Worm (Caenorhabditis elegans): Measurements from ENCODE around the gene W03H9.1.
"Not testable (repeated sequence)": the region's sequence is repeated elsewhere in the genome, so short reads cannot be mapped to it uniquely, and the experiment has no call there.

The W03H9.1 gene

DNA sequence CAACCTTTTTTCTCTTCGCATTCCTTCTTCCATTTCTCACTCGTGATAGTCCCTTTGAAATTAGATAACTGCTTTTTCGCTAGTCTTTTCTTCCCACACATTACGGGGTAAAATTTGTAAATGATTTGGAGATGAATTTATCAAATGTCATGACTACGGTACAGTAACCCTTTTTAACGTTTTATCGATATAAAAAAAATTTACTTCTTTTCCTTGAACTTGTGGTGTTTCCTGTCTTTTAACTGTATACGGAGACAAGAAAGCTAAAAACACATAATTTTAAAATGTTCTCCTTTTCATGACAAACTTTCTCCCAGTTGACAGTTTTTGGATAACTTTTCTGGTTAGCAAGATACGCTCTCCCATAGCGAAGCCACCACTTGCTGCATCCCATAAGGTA is at the start of gene W03H9.1:
Gene W03H9.1, minus strand, starts transcription at position 101 of the 400 bp plus-strand sequence.
- TF ChIP-seq unc-62 (GFP tag; optimal IDR thresholded peaks at IDR 0.05): no peak

DNA sequence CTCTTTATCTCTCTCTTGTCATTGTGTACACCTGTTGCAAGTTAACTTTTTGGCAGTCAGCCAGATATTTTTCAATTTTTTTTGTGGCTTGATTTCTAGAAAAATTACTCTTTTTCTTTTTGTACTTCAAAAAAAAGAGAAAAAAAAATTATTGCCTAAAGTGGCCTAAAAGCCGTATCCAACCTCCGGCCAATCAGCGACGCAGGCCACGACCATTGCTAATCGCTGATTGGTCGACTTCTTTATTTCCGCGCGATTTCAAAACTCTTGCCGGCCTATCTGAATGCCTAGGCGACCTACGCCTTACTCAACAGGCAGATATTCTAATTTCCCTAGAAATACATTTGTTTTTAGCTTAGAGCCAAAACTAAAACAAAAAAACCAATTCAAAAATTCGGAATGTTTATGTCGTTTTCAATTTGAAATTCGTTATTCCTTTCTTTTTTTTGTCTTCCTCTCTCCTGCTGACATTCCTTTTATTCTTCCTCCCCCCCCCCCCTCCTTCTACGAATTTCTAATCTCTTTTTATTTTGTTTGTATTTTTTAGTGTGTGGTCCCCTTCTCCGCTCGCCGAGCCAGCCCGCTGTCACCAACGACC is 47.7 kb upstream of the W03H9.1 start, which contains the start of gene ace-4:
Gene ace-4, plus strand, starts transcription at position 548 of the 598 bp plus-strand sequence.
- TF ChIP-seq unc-62 (GFP tag; optimal IDR thresholded peaks at IDR 0.05): no peak

DNA sequence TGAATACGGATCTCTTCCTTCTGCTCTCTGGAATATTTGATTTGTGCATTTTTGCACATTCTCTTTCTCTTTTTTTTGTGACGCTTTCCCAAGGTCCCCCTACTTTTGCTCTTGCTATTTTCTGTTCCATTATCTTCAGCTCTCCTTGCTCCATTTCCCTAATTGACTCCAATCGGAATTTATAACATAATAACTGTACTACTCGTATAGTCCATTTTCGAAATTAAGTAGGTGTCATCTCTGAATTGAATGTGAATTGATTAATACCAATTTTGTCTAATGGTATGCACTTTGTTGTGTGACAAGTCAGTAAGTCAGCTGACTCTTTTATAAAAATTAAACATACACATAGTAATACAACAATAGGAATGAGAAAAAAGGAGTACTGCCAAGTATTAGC is 46.0 kb upstream of the W03H9.1 start:
- TF ChIP-seq unc-62 (GFP tag; optimal IDR thresholded peaks at IDR 0.05): no peak

- TF ChIP-seq unc-62 (GFP tag; optimal IDR thresholded peaks at IDR 0.05): no peak
Measured at ce11 chrII:14187456-14187855, 37.5 kb upstream of the W03H9.1 start.

ce11 chrII:14186937-14187336 is 37.0 kb upstream of the W03H9.1 start:
- TF ChIP-seq unc-62 (GFP tag; optimal IDR thresholded peaks at IDR 0.05): no peak

DNA sequence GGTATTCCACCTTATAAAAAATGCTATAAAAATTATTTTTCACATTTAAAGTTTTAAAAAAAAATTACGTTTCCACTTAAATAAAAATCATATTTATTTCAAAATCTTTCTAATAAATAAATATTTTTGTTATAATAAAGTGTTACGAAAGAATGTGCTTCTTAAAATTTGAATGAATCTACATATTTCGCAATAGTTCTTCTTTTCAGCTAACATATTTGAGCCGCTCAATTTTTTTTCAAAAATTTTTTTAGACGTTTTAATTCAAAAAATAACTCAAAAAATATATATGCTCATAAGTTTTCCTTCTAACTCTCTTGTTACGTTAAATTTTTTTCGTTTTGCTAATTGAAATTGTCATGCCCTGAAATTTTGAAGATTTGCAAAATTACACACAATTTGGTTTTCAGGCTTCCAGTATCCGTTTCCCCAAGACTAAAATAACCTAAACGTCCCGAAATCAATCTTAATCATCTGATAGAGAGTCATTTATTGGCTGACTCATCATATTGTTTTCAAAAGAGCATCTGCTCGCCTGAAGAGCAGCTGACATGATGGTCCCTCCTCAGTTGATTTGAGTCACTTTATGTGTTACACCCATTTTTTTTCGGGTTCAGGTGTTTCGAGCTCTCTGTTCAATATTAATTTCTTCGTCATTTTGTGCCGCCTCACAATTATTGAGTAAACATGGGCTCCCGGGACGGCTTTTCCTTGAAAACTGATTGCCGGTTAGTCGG is 28.5 kb upstream of the W03H9.1 start, which contains the start of gene efhd-1:
Gene efhd-1, plus strand, starts transcription at position 582 of the 737 bp plus-strand sequence.
- TF ChIP-seq unc-62 (GFP tag; optimal IDR thresholded peaks at IDR 0.05): no peak

DNA sequence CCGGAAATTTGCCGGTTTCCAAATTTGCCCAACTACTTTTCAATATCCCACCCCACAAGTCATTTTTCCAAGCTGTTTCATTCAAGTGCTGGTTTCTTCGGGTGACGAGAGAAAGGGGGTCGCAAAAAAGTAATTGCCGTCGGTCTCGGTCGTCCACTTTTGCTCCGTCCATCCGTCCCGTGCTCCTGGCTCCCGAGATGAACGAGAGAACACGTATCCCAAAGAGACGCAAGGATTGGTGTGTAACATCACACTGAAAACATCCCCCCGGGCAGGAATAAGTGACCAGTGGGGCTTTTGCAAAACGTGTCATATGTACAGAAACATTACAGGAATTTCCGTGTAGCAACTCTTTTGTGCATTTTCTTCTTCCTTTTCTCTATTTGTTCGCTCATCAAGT is 26.7 kb upstream of the W03H9.1 start:
- TF ChIP-seq unc-62 (GFP tag; optimal IDR thresholded peaks at IDR 0.05): no peak

ce11 chrII:14175099-14175498 is 25.2 kb upstream of the W03H9.1 start, which contains the start of gene Y48B6A.5:
TSS of gene Y48B6A.5 (minus strand) at chrII:14175199.
- TF ChIP-seq unc-62 (GFP tag; optimal IDR thresholded peaks at IDR 0.05): no peak

- TF ChIP-seq unc-62 (GFP tag; optimal IDR thresholded peaks at IDR 0.05): no peak
Measured at ce11 chrII:14173176-14173575, 23.2 kb upstream of the W03H9.1 start.

DNA sequence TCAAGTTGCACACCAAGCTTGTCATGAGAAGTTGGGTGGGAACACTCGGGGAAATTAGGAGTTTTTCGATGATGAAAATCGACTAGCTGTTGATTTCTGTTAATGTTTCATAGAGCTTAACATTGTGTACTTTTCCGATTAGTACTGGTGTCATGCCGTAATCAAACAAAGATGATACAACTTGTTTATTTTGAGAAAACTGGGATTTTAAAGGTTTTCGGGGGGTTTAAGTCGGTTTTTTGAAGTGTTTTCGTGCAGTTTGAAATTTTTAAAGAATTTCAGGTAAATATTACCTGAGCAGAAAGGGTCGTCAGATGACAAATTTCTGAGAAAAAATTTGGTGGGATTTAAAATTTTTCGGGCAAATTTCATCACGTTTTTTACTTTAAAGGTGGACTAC is 21.6 kb upstream of the W03H9.1 start, which contains the start of gene eat-2:
Gene eat-2, minus strand, starts transcription at position 101 of the 400 bp plus-strand sequence.
- no peak for TF ChIP-seq unc-62 (GFP tag; optimal IDR thresholded peaks at IDR 0.05)

DNA sequence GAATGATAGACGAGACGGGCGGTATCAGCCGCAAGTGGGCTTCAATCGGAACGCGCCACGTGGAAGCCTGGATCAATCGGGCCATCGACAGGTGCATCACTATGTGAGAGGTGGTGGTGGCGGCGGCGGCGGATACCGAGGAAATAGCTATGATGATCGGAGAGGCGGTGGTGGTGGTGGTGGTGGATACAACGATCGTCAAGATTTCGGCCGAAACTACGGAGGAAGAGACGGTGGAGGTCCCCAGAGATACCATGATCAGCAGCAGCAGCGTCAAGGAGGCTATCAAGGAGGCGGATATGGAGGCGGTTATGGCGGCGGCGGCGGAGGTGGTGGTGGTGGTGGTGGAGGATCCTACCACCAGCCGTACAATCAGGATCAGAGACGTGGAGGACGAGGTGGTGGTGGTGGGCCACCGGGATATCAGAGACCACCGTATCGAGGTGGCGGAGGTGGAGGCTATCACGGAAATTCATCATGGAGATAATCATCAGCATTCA is 15.5 kb upstream of the W03H9.1 start:
- no peak for TF ChIP-seq unc-62 (GFP tag; optimal IDR thresholded peaks at IDR 0.05)

ce11 chrII:14155259-14156023 is 5.5 kb upstream of the W03H9.1 start, which contains the start of the genes rpl-43 and xrn-2:
TSS of gene rpl-43 (plus strand) at chrII:14155294.
TSS of gene xrn-2 (plus strand) at chrII:14155768.
- no peak for TF ChIP-seq unc-62 (GFP tag; optimal IDR thresholded peaks at IDR 0.05)

DNA sequence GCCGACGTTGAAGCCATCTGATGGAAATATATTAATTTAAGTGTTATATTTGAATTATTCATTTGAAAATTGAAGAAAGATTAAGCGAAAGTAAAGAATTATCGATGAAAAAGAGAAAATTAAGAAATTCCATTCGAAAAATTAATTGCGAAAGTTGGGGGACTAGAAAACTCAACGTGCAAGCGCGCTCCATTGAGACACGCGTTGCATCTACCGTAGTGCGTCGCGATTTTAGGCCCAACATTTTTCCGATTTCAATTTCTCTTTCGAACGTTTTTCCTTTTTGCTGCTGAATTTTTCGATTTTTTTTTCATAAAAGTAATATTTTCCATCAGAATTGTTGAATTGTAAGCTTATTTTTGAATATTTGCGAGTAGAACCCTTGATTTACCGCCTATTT is 4.4 kb upstream of the W03H9.1 start, which contains the start of gene Y48B6A.1:
Gene Y48B6A.1, minus strand, starts transcription at position 17 of the 400 bp plus-strand sequence.
- no peak for TF ChIP-seq unc-62 (GFP tag; optimal IDR thresholded peaks at IDR 0.05)

- TF ChIP-seq unc-62 (GFP tag; optimal IDR thresholded peaks at IDR 0.05): no peak
Measured at ce11 chrII:14152274-14152673, 2.3 kb upstream of the W03H9.1 start.

- TF ChIP-seq unc-62 (GFP tag; optimal IDR thresholded peaks at IDR 0.05): no peak
Measured at ce11 chrII:14143838-14144268, 6.1 kb downstream of the W03H9.1 start, which contains the start of gene W03H9.2. TSS of gene W03H9.2 (minus strand) at chrII:14143869.

DNA sequence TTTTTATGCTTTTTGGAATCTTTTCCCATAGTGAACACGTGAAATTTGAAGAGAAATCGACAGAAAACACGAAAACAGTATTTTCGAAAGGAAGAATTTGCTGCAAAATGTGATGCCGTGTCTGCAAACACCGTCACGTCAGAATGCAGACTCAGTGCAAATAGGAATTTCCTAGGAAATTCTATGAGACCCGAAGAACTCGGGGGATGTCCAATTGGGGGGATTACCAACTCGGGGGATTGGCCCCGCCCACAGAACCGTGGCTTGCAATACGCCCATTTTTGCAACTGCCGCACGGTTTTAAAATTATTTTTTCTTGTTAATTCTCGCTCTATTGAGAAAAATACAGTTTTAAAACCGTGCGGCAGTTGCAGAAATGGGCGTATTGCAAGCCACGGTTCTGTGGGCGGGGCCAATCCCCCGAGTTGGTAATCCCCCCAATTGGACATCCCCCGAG is 7.8 kb downstream of the W03H9.1 start, which contains the start of gene cacn-1:
Gene cacn-1, minus strand, starts transcription at position 51 of the 457 bp plus-strand sequence.
- TF ChIP-seq unc-62 (GFP tag; optimal IDR thresholded peaks at IDR 0.05): not testable (repeated sequence)

All from whole organism, dauer.